Fruit fly (Drosophila melanogaster) whole organism, wandering third instar larva: Measurements from ENCODE around the gene Lk6.

ENCODE experiments used
- Abd-B ChIP-seq: fragments of >200 bp; optimal IDR thresholded peaks from 2 replicates; lab custom pipeline; 2017; ENCODE audit warnings: missing biosample characterization, missing genetic modification characterization
- CG32264 ChIP-seq: fragments of 200-800 bp; sonication (Bioruptor generic); optimal IDR thresholded peaks from 2 replicates; lab custom pipeline; 2016; ENCODE audit warnings: missing biosample characterization, missing genetic modification characterization
- CG9705 ChIP-seq: fragments of 200-800 bp; sonication (Bioruptor generic); optimal IDR thresholded peaks from 2 replicates; lab custom pipeline; 2018; ENCODE audit warnings: missing biosample characterization, mild to moderate bottlenecking, missing genetic modification characterization
- CrebA ChIP-seq: fragments of 200-800 bp; sonication (Bioruptor generic); optimal IDR thresholded peaks from 2 replicates; lab custom pipeline; 2016; ENCODE audit warnings: missing biosample characterization, mild to moderate bottlenecking, missing genetic modification characterization, borderline replicate concordance
- Dfd ChIP-seq: fragments of >200 bp; optimal IDR thresholded peaks from 2 replicates; lab custom pipeline; 2017; ENCODE audit warnings: missing biosample characterization, missing genetic modification characterization
- Dif ChIP-seq: fragments of 200-275, 200-300 bp; sonication (Bioruptor generic); optimal IDR thresholded peaks from 2 replicates; lab custom pipeline; 2018; ENCODE audit warnings: missing biosample characterization, missing genetic modification characterization; ENCODE audit not compliant: partially characterized antibody
- GATAd ChIP-seq: sonication (Bioruptor generic); optimal IDR thresholded peaks from 2 replicates; lab custom pipeline; 2016; ENCODE audit warnings: missing biosample characterization, missing genetic modification characterization
- HLH106 ChIP-seq: fragments of 200-800 bp; optimal IDR thresholded peaks from 3 replicates; lab custom pipeline; 2019; ENCODE audit warnings: missing biosample characterization, mild to moderate bottlenecking, missing genetic modification characterization, moderate library complexity
- Hnf4 ChIP-seq: fragments of 200-800 bp; sonication (Bioruptor generic); optimal IDR thresholded peaks from 2 replicates; lab custom pipeline; 2016; ENCODE audit warnings: missing biosample characterization, mild to moderate bottlenecking, missing genetic modification characterization
- Hr78 ChIP-seq: fragments of >200 bp; optimal IDR thresholded peaks from 2 replicates; lab custom pipeline; 2017; ENCODE audit warnings: missing biosample characterization, missing genetic modification characterization
- Hr83 ChIP-seq: fragments of 200-300 bp; sonication (Bioruptor generic); optimal IDR thresholded peaks from 2 replicates; lab custom pipeline; 2016; ENCODE audit warnings: missing biosample characterization, mild to moderate bottlenecking, missing genetic modification characterization, moderate library complexity; ENCODE audit not compliant: poor library complexity, severe bottlenecking
- Jra ChIP-seq: sonication (Bioruptor generic); optimal IDR thresholded peaks from 2 replicates; lab custom pipeline; 2016; ENCODE audit warnings: missing biosample characterization, missing genetic modification characterization
- Mio ChIP-seq: sonication (Bioruptor generic); optimal IDR thresholded peaks from 2 replicates; lab custom pipeline; 2016; ENCODE audit warnings: missing biosample characterization, missing genetic modification characterization
- Myc ChIP-seq: fragments of >200 bp; optimal IDR thresholded peaks from 2 replicates; lab custom pipeline; 2017
- N ChIP-seq: fragments of >200 bp; optimal IDR thresholded peaks from 2 replicates; lab custom pipeline; 2018; ENCODE audit warnings: missing biosample characterization, missing external identifiers, missing genetic modification characterization
- OdsH ChIP-seq: fragments of 200-800 bp; sonication (Bioruptor generic); optimal IDR thresholded peaks from 2 replicates; lab custom pipeline; 2016; ENCODE audit warnings: missing biosample characterization, mild to moderate bottlenecking, missing genetic modification characterization
- Rel ChIP-seq, 2 experiments: fragments of 200-800 bp; sonication (Bioruptor generic) in 1 of 2; optimal IDR thresholded peaks; 2 replicates in 1 of 2; 3 replicates in 1 of 2; lab custom pipeline; 2016 to 2019; ENCODE audit warnings: mild to moderate bottlenecking in 2 of 2, missing biosample characterization in 2 of 2, missing genetic modification characterization in 2 of 2, moderate library complexity in 1 of 2
- Sp1 ChIP-seq: fragments of 200-800 bp; sonication (Bioruptor generic); optimal IDR thresholded peaks from 3 replicates; lab custom pipeline; 2019; ENCODE audit warnings: missing biosample characterization, mild to moderate bottlenecking, missing genetic modification characterization, moderate library complexity
- Vsx2 ChIP-seq: fragments of 200-300, 225-300 bp; sonication (Bioruptor generic); optimal IDR thresholded peaks from 2 replicates; lab custom pipeline; 2018; ENCODE audit warnings: missing biosample characterization, missing genetic modification characterization; ENCODE audit not compliant: partially characterized antibody
- br ChIP-seq: fragments of 200-800 bp; sonication (Bioruptor generic); optimal IDR thresholded peaks from 2 replicates; lab custom pipeline; 2016; ENCODE audit warnings: missing biosample characterization, missing genetic modification characterization
- brk ChIP-seq: fragments of 200-800 bp; sonication (Bioruptor generic); optimal IDR thresholded peaks from 2 replicates; lab custom pipeline; 2016; ENCODE audit warnings: missing biosample characterization, mild to moderate bottlenecking, missing genetic modification characterization
- dl ChIP-seq, 2 experiments: fragments of 175-275, 200-275 bp in 1 of 2; fragments of 200-275 bp in 1 of 2; sonication (Bioruptor generic); optimal IDR thresholded peaks; lab custom pipeline; 2018; ENCODE audit warnings: mild to moderate bottlenecking in 2 of 2, missing biosample characterization in 2 of 2, missing genetic modification characterization in 2 of 2, moderate library complexity in 2 of 2; ENCODE audit not compliant: partially characterized antibody in 2 of 2, insufficient read depth in 1 of 2
- dmrt93B ChIP-seq: fragments of 200-800 bp; sonication (Bioruptor generic); optimal IDR thresholded peaks from 2 replicates; lab custom pipeline; 2018; ENCODE audit warnings: missing biosample characterization, mild to moderate bottlenecking, missing genetic modification characterization
- dsf ChIP-seq: sonication (Bioruptor generic); optimal IDR thresholded peaks from 2 replicates; lab custom pipeline; 2016; ENCODE audit warnings: missing biosample characterization, missing genetic modification characterization, borderline replicate concordance
- ey ChIP-seq: fragments of 200-800 bp; sonication (Bioruptor generic); optimal IDR thresholded peaks from 2 replicates; lab custom pipeline; 2016; ENCODE audit warnings: missing biosample characterization, missing genetic modification characterization
- foxo ChIP-seq, 2 experiments: fragments of 200-800 bp; sonication (Bioruptor generic); optimal IDR thresholded peaks; 2 replicates in 1 of 2; 3 replicates in 1 of 2; lab custom pipeline; 2016 to 2017; ENCODE audit warnings: missing biosample characterization in 2 of 2, missing genetic modification characterization in 2 of 2
- fru ChIP-seq: fragments of 200-800 bp; sonication (Bioruptor generic); optimal IDR thresholded peaks from 3 replicates; lab custom pipeline; 2016; ENCODE audit warnings: missing biosample characterization, mild to moderate bottlenecking, missing genetic modification characterization
- h ChIP-seq: fragments of 200-800 bp; sonication (Bioruptor generic); optimal IDR thresholded peaks from 3 replicates; lab custom pipeline; 2016; ENCODE audit warnings: missing biosample characterization, mild to moderate bottlenecking, missing genetic modification characterization
- jim ChIP-seq: fragments of 175-275, 200-325 bp; sonication (Bioruptor generic); optimal IDR thresholded peaks from 2 replicates; lab custom pipeline; 2016; ENCODE audit warnings: missing biosample characterization, mild to moderate bottlenecking, missing genetic modification characterization
- lola ChIP-seq: fragments of >200 bp; optimal IDR thresholded peaks from 2 replicates; lab custom pipeline; 2017; ENCODE audit warnings: missing biosample characterization, missing genetic modification characterization
- pan ChIP-seq: fragments of >200 bp; optimal IDR thresholded peaks from 2 replicates; lab custom pipeline; 2017
- psq ChIP-seq: fragments of 200-800 bp; sonication (Bioruptor generic); optimal IDR thresholded peaks from 3 replicates; lab custom pipeline; 2017; ENCODE audit warnings: missing biosample characterization, mild to moderate bottlenecking, missing genetic modification characterization, moderate library complexity
- rgr ChIP-seq: fragments of 200-800 bp; sonication (Bioruptor generic); optimal IDR thresholded peaks from 3 replicates; lab custom pipeline; 2016; ENCODE audit warnings: missing biosample characterization, mild to moderate bottlenecking, missing genetic modification characterization
- sage ChIP-seq: fragments of 200-800 bp; sonication (Bioruptor generic); optimal IDR thresholded peaks from 2 replicates; lab custom pipeline; 2016; ENCODE audit warnings: missing biosample characterization, mild to moderate bottlenecking, missing genetic modification characterization
- sv ChIP-seq: fragments of 200-800 bp; sonication (Bioruptor generic); optimal IDR thresholded peaks from 3 replicates; lab custom pipeline; 2016; ENCODE audit warnings: missing biosample characterization, missing genetic modification characterization
- tai ChIP-seq: sonication (Bioruptor generic); optimal IDR thresholded peaks from 2 replicates; lab custom pipeline; 2016; ENCODE audit warnings: missing biosample characterization, missing genetic modification characterization
- usp ChIP-seq: fragments of >200 bp; optimal IDR thresholded peaks from 2 replicates; lab custom pipeline; 2017; ENCODE audit warnings: missing biosample characterization, missing genetic modification characterization
- woc ChIP-seq: sonication (Bioruptor generic); optimal IDR thresholded peaks from 2 replicates; lab custom pipeline; 2016; ENCODE audit warnings: missing biosample characterization, mild to moderate bottlenecking, missing genetic modification characterization

Lk6 gene

DNA sequence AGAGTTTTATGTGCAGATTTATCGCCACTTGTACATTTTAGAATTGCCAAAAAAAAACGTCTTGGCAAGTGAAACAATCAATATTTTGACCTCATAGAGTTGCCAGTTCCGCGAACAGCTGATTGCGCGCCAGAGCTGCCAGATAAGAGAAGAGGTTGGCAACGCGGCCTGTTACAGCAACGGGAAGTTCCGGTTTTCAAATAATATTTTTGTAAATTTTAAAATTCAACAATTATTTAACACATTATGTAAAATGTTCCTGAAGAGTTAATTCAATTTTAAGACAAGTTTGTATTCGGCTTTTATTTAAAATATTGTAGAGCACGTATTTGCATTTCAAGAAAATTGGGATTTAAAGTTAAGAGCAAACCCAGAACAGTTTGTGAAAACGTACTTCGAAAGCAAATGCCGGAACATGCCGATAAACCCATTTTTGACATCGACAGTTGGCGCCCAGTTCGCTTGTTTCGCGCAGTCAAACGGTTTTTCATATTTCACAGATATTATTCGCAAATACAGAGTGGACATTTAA lies 22.5 kb upstream of the Lk6 start, which contains the start of the genes prd1 and HisCl1 (continued):
- TF ChIP-seq Mio (no peak), foxo (GFP tag; optimal IDR thresholded peaks at IDR 0.05; lab: Kevin White, UChicago) (no peak), usp (GFP tag; lab: Kevin White, UChicago) (no peak), fru (GFP tag; lab: Kevin White, UChicago) (no peak), Sp1 (no peak), HLH106 (peak; percentile 74), lola (GFP tag; lab: Kevin White, UChicago) (no peak), Vsx2 (no peak), Dif (GFP tag; lab: Kevin White, UChicago) (no peak), dsf (GFP tag; lab: Kevin White, UChicago) (no peak), sage (GFP tag; lab: Kevin White, UChicago) (no peak)

DNA sequence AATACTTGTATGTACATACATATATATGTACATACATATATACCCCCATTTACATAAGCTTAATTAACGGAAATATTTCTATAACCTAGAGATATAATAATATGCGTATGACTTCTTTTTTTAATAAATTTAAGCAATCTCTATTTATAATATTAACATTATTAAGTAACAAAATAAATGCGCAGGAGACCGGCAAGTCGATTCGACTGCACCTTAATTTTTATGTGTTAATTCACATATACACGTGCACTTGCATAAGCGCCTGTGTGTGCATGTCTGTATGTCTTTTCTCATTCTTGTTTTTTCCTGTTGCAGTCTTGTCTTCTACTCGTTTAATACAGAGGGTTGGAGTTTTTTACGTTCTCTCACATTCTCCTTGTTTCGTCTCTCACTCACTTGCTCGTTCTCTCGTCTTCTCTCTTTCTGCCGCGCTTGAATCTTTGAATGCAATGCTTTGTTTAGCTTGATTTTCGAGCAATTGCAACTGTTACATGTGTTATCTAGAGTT lies 16.0 kb upstream of the Lk6 start:
- TF ChIP-seq woc (GFP tag; lab: Kevin White, UChicago) (peak; percentile 71), lola (GFP tag; lab: Kevin White, UChicago) (no peak), Myc (lab: Kevin White, UChicago) (peak; percentile 7), sv (GFP tag; lab: Kevin White, UChicago) (peak; percentile 73), CG9705 (GFP tag; lab: Kevin White, UChicago) (peak; percentile 74), Hr78 (GFP tag; lab: Kevin White, UChicago) (no peak), GATAd (GFP tag; lab: Kevin White, UChicago) (no peak), Dfd (GFP tag; lab: Kevin White, UChicago) (no peak), Hnf4 (peak; percentile 80), Mio (no peak), OdsH (GFP tag; lab: Kevin White, UChicago) (peak; percentile 94), rgr (peak; percentile 94), Rel (GFP tag; optimal IDR thresholded peaks at IDR 0.05; lab: Kevin White, UChicago) (peak; percentile 81), Rel (tag; optimal IDR thresholded peaks at IDR 0.05; lab: Kevin White, UChicago) (peak; percentile 42), dmrt93B (peak; percentile 95), Dif (GFP tag; lab: Kevin White, UChicago) (peak; percentile 56), CrebA (GFP tag; lab: Kevin White, UChicago) (no peak), usp (GFP tag; lab: Kevin White, UChicago) (no peak), sage (GFP tag; lab: Kevin White, UChicago) (peak; percentile 91), pan (lab: Kevin White, UChicago) (no peak), Sp1 (peak; percentile 96), CG32264 (GFP tag; lab: Kevin White, UChicago) (peak; percentile 25), dsf (GFP tag; lab: Kevin White, UChicago) (peak; percentile 62), fru (GFP tag; lab: Kevin White, UChicago) (peak; percentile 90), ey (GFP tag; lab: Kevin White, UChicago) (peak; percentile 84), brk (peak; percentile 61), HLH106 (peak; percentile 95), br (GFP tag; lab: Kevin White, UChicago) (peak; percentile 82), h (GFP tag; lab: Kevin White, UChicago) (peak; percentile 91), Abd-B (GFP tag; lab: Kevin White, UChicago) (no peak), Hr83 (GFP tag; lab: Kevin White, UChicago) (peak; percentile 61), Vsx2 (no peak), foxo (GFP tag; optimal IDR thresholded peaks at IDR 0.05; lab: Kevin White, UChicago) (peak in 1 of 2 experiments; percentile 96), dl (GFP tag; optimal IDR thresholded peaks at IDR 0.05; lab: Kevin White, UChicago; ENCODE audit: insufficient read depth in 1 of 2, partially characterized antibody in 2 of 2) (peak; percentile 55 to 59), Jra (peak; percentile 57), tai (GFP tag; lab: Kevin White, UChicago) (no peak), N (GFP tag; lab: Kevin White, UChicago) (no peak), psq (peak; percentile 96), jim (peak; percentile 31)
